Worm (Caenorhabditis elegans): ENCODE data around the gene srt-35.

The srt-35 gene

DNA sequence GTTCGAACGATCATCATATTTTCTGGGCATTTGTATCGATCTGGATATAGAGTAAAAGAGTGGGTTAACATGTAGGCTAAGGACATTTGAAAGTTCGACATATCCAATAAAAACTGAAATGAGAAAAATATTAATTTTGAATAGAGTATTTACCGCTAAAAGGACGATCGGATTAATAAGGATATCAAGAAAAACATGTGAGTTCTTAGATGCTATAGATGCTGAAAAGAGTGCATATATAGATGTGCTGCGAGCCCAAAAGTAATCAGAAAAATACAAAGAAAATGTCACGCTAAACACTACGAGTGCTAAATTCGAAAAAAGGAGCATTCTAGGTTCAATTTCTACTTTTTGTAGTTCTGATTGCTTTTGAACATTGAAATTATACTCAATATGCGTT is 22.0 kb downstream of the srt-35 start, which contains the start of gene srt-12:
TSS of gene srt-12 (minus strand) at position 101 of the 400 bp plus-strand sequence.
- no peak for TF ChIP-seq nhr-67 (tag; optimal IDR thresholded peaks at IDR 0.05)
- no peak for TF ChIP-seq lin-39 (tag; optimal IDR thresholded peaks at IDR 0.05)
- TF ChIP-seq ceh-82 (tag; optimal IDR thresholded peaks at IDR 0.05): no peak
- no peak for TF ChIP-seq egl-27 (tag; optimal IDR thresholded peaks at IDR 0.05)
- TF ChIP-seq nhr-43 (tag; optimal IDR thresholded peaks at IDR 0.05; ENCODE audit: poor library complexity, severe bottlenecking): no peak
- TF ChIP-seq egl-5 (tag; optimal IDR thresholded peaks at IDR 0.05): no peak
- TF ChIP-seq fkh-2 (tag; optimal IDR thresholded peaks at IDR 0.05): no peak
- no peak for TF ChIP-seq elt-1 (tag; optimal IDR thresholded peaks at IDR 0.05)
- TF ChIP-seq nhr-28 (tag; optimal IDR thresholded peaks at IDR 0.05): no peak
- no peak for TF ChIP-seq nhr-76 (tag; optimal IDR thresholded peaks at IDR 0.05)
- TF ChIP-seq pqm-1 (tag; optimal IDR thresholded peaks at IDR 0.05): no peak
- TF ChIP-seq ceh-9 (tag; optimal IDR thresholded peaks at IDR 0.05): no peak
- no peak for TF ChIP-seq nfya-1 (tag; optimal IDR thresholded peaks at IDR 0.05; ENCODE audit: insufficient read depth)
- TF ChIP-seq ztf-11 (tag; optimal IDR thresholded peaks at IDR 0.05): no peak
- no peak for TF ChIP-seq tbx-2 (tag; optimal IDR thresholded peaks at IDR 0.05)
- TF ChIP-seq nhr-23 (tag; optimal IDR thresholded peaks at IDR 0.05): no peak
- no peak for TF ChIP-seq ztf-4 (tag; optimal IDR thresholded peaks at IDR 0.05)

DNA sequence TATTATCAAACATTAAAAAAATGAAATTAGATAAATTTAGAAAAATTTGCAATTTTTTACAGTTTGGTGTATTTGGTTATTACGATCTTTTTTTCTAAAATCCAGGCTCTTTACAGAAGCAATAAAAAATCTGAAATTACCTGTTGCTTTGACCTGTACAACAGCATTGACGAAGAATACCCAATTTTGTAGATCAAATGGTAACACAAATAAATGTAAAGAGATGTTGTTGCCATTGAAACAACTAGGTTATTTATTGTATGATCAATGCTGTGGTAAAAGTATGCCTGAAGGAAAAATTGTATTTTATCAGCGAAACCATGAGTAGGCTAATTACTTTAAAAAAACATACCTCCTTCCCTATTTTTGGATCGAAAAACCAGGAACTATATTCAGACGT is 22.9 kb downstream of the srt-35 start:
- no peak for TF ChIP-seq ztf-4 (tag; optimal IDR thresholded peaks at IDR 0.05)
- TF ChIP-seq nhr-12 (tag; optimal IDR thresholded peaks at IDR 0.05): no peak
- no peak for TF ChIP-seq mdl-1 (tag; optimal IDR thresholded peaks at IDR 0.05)
- no peak for TF ChIP-seq ceh-82 (tag; optimal IDR thresholded peaks at IDR 0.05)
- TF ChIP-seq ceh-9 (tag; optimal IDR thresholded peaks at IDR 0.05): no peak
- TF ChIP-seq fkh-2 (tag; optimal IDR thresholded peaks at IDR 0.05): no peak
- TF ChIP-seq lin-39 (tag; optimal IDR thresholded peaks at IDR 0.05): no peak
- no peak for TF ChIP-seq ceh-28 (tag; optimal IDR thresholded peaks at IDR 0.05)
- no peak for TF ChIP-seq ama-1 (optimal IDR thresholded peaks at IDR 0.05)
- no peak for TF ChIP-seq unc-62 (GFP tag; optimal IDR thresholded peaks at IDR 0.05)
- TF ChIP-seq zag-1 (tag; optimal IDR thresholded peaks at IDR 0.05): no peak

DNA sequence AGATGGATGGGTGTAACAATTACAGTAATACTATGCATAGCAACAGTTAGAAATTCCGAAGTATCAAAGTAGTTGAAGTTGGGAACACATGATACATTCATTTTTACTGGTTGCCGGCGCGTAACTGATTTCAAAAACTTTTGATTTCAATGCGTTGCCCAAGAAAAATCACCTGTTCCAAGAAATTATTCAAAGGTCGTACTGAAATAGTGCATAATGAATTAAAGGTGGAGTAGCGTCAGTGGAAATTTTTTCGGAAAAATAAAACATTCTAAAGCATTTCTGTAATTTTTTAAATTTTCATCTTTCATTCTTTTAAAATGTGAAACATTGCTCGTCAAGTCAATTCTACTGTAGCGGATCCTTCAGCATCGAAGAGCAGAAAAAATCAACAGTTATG is 24.1 kb downstream of the srt-35 start, which contains the start of gene srh-204:
TSS of gene srh-204 (minus strand) at position 101 of the 400 bp plus-strand sequence.
- TF ChIP-seq nhr-12 (tag; optimal IDR thresholded peaks at IDR 0.05) (no peak), nhr-23 (tag; optimal IDR thresholded peaks at IDR 0.05) (no peak), elt-2 (tag; optimal IDR thresholded peaks at IDR 0.05) (no peak), nhr-11 (tag; optimal IDR thresholded peaks at IDR 0.05) (no peak), unc-62 (GFP tag; optimal IDR thresholded peaks at IDR 0.05) (no peak), fos-1 (tag; optimal IDR thresholded peaks at IDR 0.05) (no peak), ceh-16 (tag; optimal IDR thresholded peaks at IDR 0.05) (no peak), ztf-4 (tag; optimal IDR thresholded peaks at IDR 0.05) (no peak), elt-3 (tag; optimal IDR thresholded peaks at IDR 0.05) (no peak), egl-5 (tag; optimal IDR thresholded peaks at IDR 0.05) (no peak), R02D3.7 (tag; optimal IDR thresholded peaks at IDR 0.05) (no peak)

DNA sequence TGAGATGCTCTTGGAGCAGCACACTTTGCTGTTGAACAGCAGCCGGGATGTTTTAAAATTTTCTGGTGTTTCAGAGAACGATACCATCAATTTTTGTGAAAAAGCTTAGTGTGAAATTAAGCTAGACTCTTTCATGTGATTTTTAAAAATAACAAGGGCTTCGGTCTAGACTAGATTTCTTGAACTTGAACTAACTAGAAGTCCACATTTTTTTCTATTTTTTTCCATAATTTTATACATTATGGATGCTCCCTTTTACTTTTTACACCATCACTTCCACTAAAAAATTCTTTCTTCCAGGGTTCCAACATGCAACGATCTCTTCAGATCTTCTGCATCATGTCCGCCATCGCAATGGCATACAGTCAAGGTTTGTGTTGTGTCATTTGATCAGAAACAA is 28.3 kb downstream of the srt-35 start, which contains the start of gene nlp-13:
TSS of gene nlp-13 (plus strand) at position 301 of the 400 bp plus-strand sequence.
- TF ChIP-seq pha-4 (tag; optimal IDR thresholded peaks at IDR 0.05): no peak
- no peak for TF ChIP-seq hmg-11 (tag; optimal IDR thresholded peaks at IDR 0.05)
- no peak for TF ChIP-seq lin-15B (tag; optimal IDR thresholded peaks at IDR 0.05)

DNA sequence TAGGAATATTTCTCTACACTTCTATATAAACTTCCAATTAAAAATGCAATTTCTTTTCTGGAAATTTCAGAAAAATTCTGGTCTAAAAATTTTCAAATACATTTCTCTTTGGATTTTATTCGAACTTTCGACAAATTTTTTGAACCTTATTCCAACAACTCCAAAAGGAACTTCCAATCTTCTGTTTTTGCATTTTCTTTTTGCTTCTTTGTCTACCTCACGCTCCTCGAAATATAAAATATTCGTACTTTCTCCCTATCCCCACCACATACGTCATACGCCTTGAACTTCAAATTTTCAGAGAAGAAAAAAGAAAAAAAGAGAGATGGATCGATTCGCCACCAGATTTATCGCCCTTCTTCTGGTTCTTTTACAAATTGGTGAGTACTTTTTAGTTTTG is 45.1 kb downstream of the srt-35 start, which contains the start of gene nlp-9:
TSS of gene nlp-9 (plus strand) at position 301 of the 400 bp plus-strand sequence.
- TF ChIP-seq lin-15B (tag; optimal IDR thresholded peaks at IDR 0.05) (no peak), tbx-2 (tag; optimal IDR thresholded peaks at IDR 0.05) (no peak), elt-2 (tag; optimal IDR thresholded peaks at IDR 0.05) (no peak), skn-1 (tag; optimal IDR thresholded peaks at IDR 0.05) (no peak), nfya-1 (tag; optimal IDR thresholded peaks at IDR 0.05; ENCODE audit: insufficient read depth) (no peak), nhr-77 (tag; optimal IDR thresholded peaks at IDR 0.05) (no peak), sea-2 (GFP tag; optimal IDR thresholded peaks at IDR 0.05) (no peak), mml-1 (tag; optimal IDR thresholded peaks at IDR 0.05) (no peak), ceh-9 (tag; optimal IDR thresholded peaks at IDR 0.05) (no peak)

Data from whole organism, L3 larva.